Fruit fly (Drosophila melanogaster): ENCODE results near the gene CG6656.

Gene CG6656

dm6 chr3R:21899170-21899575 is 24.1 kb downstream of the CG6656 start (continued):
- no peak for TF ChIP-seq Eip93F (GFP tag; optimal IDR thresholded peaks at IDR 0.05)
- TF ChIP-seq fd85E (GFP tag; optimal IDR thresholded peaks at IDR 0.05): no peak
- peak; percentile 41 for TF ChIP-seq CG31627 (GFP tag; optimal IDR thresholded peaks at IDR 0.05)
- TF ChIP-seq Smox (GFP tag; optimal IDR thresholded peaks at IDR 0.05): peak; percentile 61
- peak; percentile 52 for TF ChIP-seq pdm3 (GFP tag; optimal IDR thresholded peaks at IDR 0.05)
- peak; percentile 76 for TF ChIP-seq Ets96B (tag; optimal IDR thresholded peaks at IDR 0.05)
- TF ChIP-seq Hr4 (GFP tag; optimal IDR thresholded peaks at IDR 0.05): peak; percentile 54
- TF ChIP-seq fkh (GFP tag; optimal IDR thresholded peaks at IDR 0.05): no peak
- TF ChIP-seq CG16779 (tag; optimal IDR thresholded peaks at IDR 0.05): peak; percentile 51
- TF ChIP-seq CG10669 (GFP tag; optimal IDR thresholded peaks at IDR 0.05): peak; percentile 82
- peak; percentile 34; the same call in 1 of the 3 replicates for TF ChIP-seq eg (GFP tag; IDR thresholded peaks at IDR 0.05)
- TF ChIP-seq Hr39 (GFP tag; optimal IDR thresholded peaks at IDR 0.05): peak; percentile 44
- TF ChIP-seq CG1621 (tag; optimal IDR thresholded peaks at IDR 0.05): peak; percentile 47
- peak; percentile 43 for TF ChIP-seq CG8632 (GFP tag; optimal IDR thresholded peaks at IDR 0.05)
- TF ChIP-seq Sox102F (GFP tag; optimal IDR thresholded peaks at IDR 0.05): peak; percentile 37
- TF ChIP-seq esn (GFP tag; optimal IDR thresholded peaks at IDR 0.05): peak; percentile 71
- TF ChIP-seq CG6163 (GFP tag; IDR thresholded peaks at IDR 0.05): peak; percentile 72
- TF ChIP-seq Blimp-1 (GFP tag; optimal IDR thresholded peaks at IDR 0.05): no peak
- TF ChIP-seq Sox14 (GFP tag; optimal IDR thresholded peaks at IDR 0.05): peak; percentile 59

dm6 chr3R:21904345-21904744 is 29.3 kb downstream of the CG6656 start:
- TF ChIP-seq CG11902 (GFP tag; optimal IDR thresholded peaks at IDR 0.05): no peak
- peak; percentile 3 for TF ChIP-seq Hr39 (GFP tag; optimal IDR thresholded peaks at IDR 0.05)
- peak; percentile 15 for TF ChIP-seq CG31627 (GFP tag; optimal IDR thresholded peaks at IDR 0.05)
- TF ChIP-seq CG15336 (GFP tag; IDR thresholded peaks at IDR 0.05): no peak
- no peak for TF ChIP-seq spab (GFP tag; optimal IDR thresholded peaks at IDR 0.05)
- TF ChIP-seq Sox15 (GFP tag; optimal IDR thresholded peaks at IDR 0.05): no peak
- TF ChIP-seq CG10669 (GFP tag; optimal IDR thresholded peaks at IDR 0.05): peak; percentile 2
- TF ChIP-seq cyc (GFP tag; optimal IDR thresholded peaks at IDR 0.05): no peak
- TF ChIP-seq vri (GFP tag; optimal IDR thresholded peaks at IDR 0.05): no peak
- peak; percentile 24 for TF ChIP-seq CG1621 (tag; optimal IDR thresholded peaks at IDR 0.05)
- peak; percentile 19 for TF ChIP-seq esn (GFP tag; optimal IDR thresholded peaks at IDR 0.05)
- TF ChIP-seq CG3032 (tag; optimal IDR thresholded peaks at IDR 0.05): no peak
- TF ChIP-seq ss (GFP tag; optimal IDR thresholded peaks at IDR 0.05): peak in 1 of 2 experiments; percentile 24
- TF ChIP-seq net (GFP tag; optimal IDR thresholded peaks at IDR 0.05): no peak

dm6 chr3R:21905615-21906014 is 30.5 kb downstream of the CG6656 start:
- peak; percentile 6 for TF ChIP-seq CG7368 (GFP tag; optimal IDR thresholded peaks at IDR 0.05)
- TF ChIP-seq salr (GFP tag; optimal IDR thresholded peaks at IDR 0.05): peak; percentile 69 to 91
- peak; percentile 72 for TF ChIP-seq CG8632 (GFP tag; optimal IDR thresholded peaks at IDR 0.05)
- TF ChIP-seq vri (GFP tag; optimal IDR thresholded peaks at IDR 0.05): peak; percentile 46
- TF ChIP-seq CG10669 (GFP tag; optimal IDR thresholded peaks at IDR 0.05): peak; percentile 82
- TF ChIP-seq CG11902 (GFP tag; optimal IDR thresholded peaks at IDR 0.05): peak; percentile 44
- peak; percentile 43 for TF ChIP-seq Sox15 (GFP tag; optimal IDR thresholded peaks at IDR 0.05)
- TF ChIP-seq Hr4 (GFP tag; optimal IDR thresholded peaks at IDR 0.05): peak; percentile 90
- TF ChIP-seq net (GFP tag; optimal IDR thresholded peaks at IDR 0.05): peak; percentile 79
- peak; percentile 88 for TF ChIP-seq achi (GFP tag; optimal IDR thresholded peaks at IDR 0.05)
- peak; percentile 69 for TF ChIP-seq CG16779 (tag; optimal IDR thresholded peaks at IDR 0.05)
- TF ChIP-seq Smox (GFP tag; optimal IDR thresholded peaks at IDR 0.05): peak; percentile 65
- TF ChIP-seq OdsH (GFP tag; optimal IDR thresholded peaks at IDR 0.05): peak; percentile 88
- no peak for TF ChIP-seq Hr38 (GFP tag; optimal IDR thresholded peaks at IDR 0.05)
- peak; percentile 73 for TF ChIP-seq topi (GFP tag; optimal IDR thresholded peaks at IDR 0.05)
- TF ChIP-seq dsx (GFP tag; optimal IDR thresholded peaks at IDR 0.05; ENCODE audit: poor library complexity, severe bottlenecking): peak; percentile 88
- peak; percentile 94 for TF ChIP-seq CG6163 (GFP tag; IDR thresholded peaks at IDR 0.05)
- TF ChIP-seq CG6854 (GFP tag; optimal IDR thresholded peaks at IDR 0.05): peak; percentile 67
- TF ChIP-seq Hr39 (GFP tag; optimal IDR thresholded peaks at IDR 0.05): peak; percentile 43
- TF ChIP-seq CG11294 (GFP tag; IDR thresholded peaks at IDR 0.05): peak; percentile 60
- peak; percentile 69 for TF ChIP-seq CG11762 (GFP tag; optimal IDR thresholded peaks at IDR 0.05; ENCODE audit: insufficient read depth)
- peak; percentile 77 for TF ChIP-seq CG6792 (GFP tag; optimal IDR thresholded peaks at IDR 0.05)
- TF ChIP-seq CG1621 (tag; optimal IDR thresholded peaks at IDR 0.05): peak; percentile 79
- TF ChIP-seq CG3919 (GFP tag; optimal IDR thresholded peaks at IDR 0.05): peak; percentile 87
- peak; percentile 82 for TF ChIP-seq CG6276 (GFP tag; optimal IDR thresholded peaks at IDR 0.05)
- peak; percentile 84 for TF ChIP-seq CG6808 (GFP tag; optimal IDR thresholded peaks at IDR 0.05)
- peak; percentile 93 for TF ChIP-seq CG8119 (GFP tag; IDR thresholded peaks at IDR 0.05)
- peak; percentile 82 for TF ChIP-seq pdm3 (GFP tag; optimal IDR thresholded peaks at IDR 0.05)
- TF ChIP-seq CG31627 (GFP tag; optimal IDR thresholded peaks at IDR 0.05): peak; percentile 58
- TF ChIP-seq Lpt (GFP tag; optimal IDR thresholded peaks at IDR 0.05): peak; percentile 89
- peak; percentile 86 for TF ChIP-seq svp (GFP tag)
